Fruit fly (Drosophila melanogaster): Measurements from ENCODE around the gene CG7512.

The CG7512 gene

dm6 chr3L:11536132-11536531 lies 22.6 kb downstream of the CG7512 start (continued):
- TF ChIP-seq vri (GFP tag; optimal IDR thresholded peaks at IDR 0.05) (no peak), OdsH (GFP tag; optimal IDR thresholded peaks at IDR 0.05) (peak; percentile 33), achi (GFP tag; optimal IDR thresholded peaks at IDR 0.05) (peak; percentile 3), CG11902 (GFP tag; optimal IDR thresholded peaks at IDR 0.05) (no peak), CG1621 (tag; optimal IDR thresholded peaks at IDR 0.05) (no peak), CG6276 (GFP tag; optimal IDR thresholded peaks at IDR 0.05) (no peak), dsx (GFP tag; optimal IDR thresholded peaks at IDR 0.05; ENCODE audit: poor library complexity, severe bottlenecking) (no peak), CG6163 (GFP tag; IDR thresholded peaks at IDR 0.05) (peak; percentile 79), dac (GFP tag; optimal IDR thresholded peaks at IDR 0.05) (no peak), Hr4 (GFP tag; optimal IDR thresholded peaks at IDR 0.05) (peak; percentile 10), Blimp-1 (GFP tag; optimal IDR thresholded peaks at IDR 0.05) (no peak), CG4318 (GFP tag; optimal IDR thresholded peaks at IDR 0.05) (no peak), ss (GFP tag; optimal IDR thresholded peaks at IDR 0.05) (no peak), Smox (GFP tag; optimal IDR thresholded peaks at IDR 0.05) (peak; percentile 23), CG6808 (GFP tag; optimal IDR thresholded peaks at IDR 0.05) (no peak)

dm6 chr3L:11536767-11537419 lies 23.4 kb downstream of the CG7512 start:
- TF ChIP-seq Lpt (GFP tag; optimal IDR thresholded peaks at IDR 0.05) (peak; percentile 46), CG32006 (GFP tag; optimal IDR thresholded peaks at IDR 0.05) (peak; percentile 78), fkh (GFP tag; optimal IDR thresholded peaks at IDR 0.05) (peak; percentile 47), esn (GFP tag; optimal IDR thresholded peaks at IDR 0.05) (no peak), pdm3 (GFP tag; optimal IDR thresholded peaks at IDR 0.05) (peak; percentile 20), CG6276 (GFP tag; optimal IDR thresholded peaks at IDR 0.05) (peak; percentile 59), eg (GFP tag; IDR thresholded peaks at IDR 0.05) (peak; percentile 59; the same call in 2 of the 3 replicates), lz (GFP tag; optimal IDR thresholded peaks at IDR 0.05) (peak; percentile 22), Ets21C (GFP tag; optimal IDR thresholded peaks at IDR 0.05) (no peak), Sox14 (GFP tag; optimal IDR thresholded peaks at IDR 0.05) (peak; percentile 20), CG3919 (GFP tag; optimal IDR thresholded peaks at IDR 0.05) (peak; percentile 15), CG8319 (GFP tag; optimal IDR thresholded peaks at IDR 0.05) (no peak), OdsH (GFP tag; optimal IDR thresholded peaks at IDR 0.05) (peak; percentile 48), CG4318 (GFP tag; optimal IDR thresholded peaks at IDR 0.05) (peak; percentile 54), CG10631 (GFP tag; optimal IDR thresholded peaks at IDR 0.05) (peak; percentile 19), CG11762 (GFP tag; optimal IDR thresholded peaks at IDR 0.05; ENCODE audit: insufficient read depth) (no peak), Sox102F (GFP tag; optimal IDR thresholded peaks at IDR 0.05) (no peak), achi (GFP tag; optimal IDR thresholded peaks at IDR 0.05) (peak; percentile 10), svp (GFP tag) (peak; percentile 41), CG9139 (GFP tag; optimal IDR thresholded peaks at IDR 0.05) (no peak), dac (GFP tag; optimal IDR thresholded peaks at IDR 0.05) (peak; percentile 45), acj6 (GFP tag; optimal IDR thresholded peaks at IDR 0.05) (peak; percentile 15), Eip78C (GFP tag) (peak; percentile 68), CG11902 (GFP tag; optimal IDR thresholded peaks at IDR 0.05) (no peak), CG15336 (GFP tag; IDR thresholded peaks at IDR 0.05) (peak; percentile 73), CG11294 (GFP tag; IDR thresholded peaks at IDR 0.05) (peak; percentile 52; the same call in 1 of the 2 replicates), CG8119 (GFP tag; IDR thresholded peaks at IDR 0.05) (peak; percentile 68), Hr4 (GFP tag; optimal IDR thresholded peaks at IDR 0.05) (peak; percentile 64), topi (GFP tag; optimal IDR thresholded peaks at IDR 0.05) (no peak)

Measured in whole organism, prepupa.